Worm (Caenorhabditis elegans) whole organism, young adult: ENCODE measurements around the gene ugt-5.
A peak's percentile ranks its signal among the peaks of the same experiment; 100 is the strongest.

ENCODE experiments used
- B0336.3 ChIP-seq: fragments of 200-800 bp; sonication (Bioruptor generic); IDR thresholded peaks from 2 replicates; pipeline ENCODE4 v1.3.6; 2022; ENCODE audit warnings: missing genetic modification characterization, missing compliant biosample characterization
- C06A6.2 ChIP-seq: fragments of 200-800 bp; sonication (Bioruptor generic); conservative IDR thresholded peaks from 2 replicates; pipeline ENCODE4 v1.3.6; 2022; ENCODE audit warnings: missing genetic modification characterization, missing compliant biosample characterization
- D2030.7 ChIP-seq: fragments of 200-800 bp; sonication (Bioruptor generic); IDR thresholded peaks from 2 replicates; pipeline ENCODE4 v1.3.6; 2022; ENCODE audit warnings: missing genetic modification reagents, missing genetic modification characterization, missing compliant biosample characterization
- F33H1.4 ChIP-seq: fragments of 200-800 bp; sonication (Bioruptor generic); IDR thresholded peaks from 2 replicates; pipeline ENCODE4 v1.3.6; 2022; ENCODE audit warnings: missing genetic modification reagents, missing genetic modification characterization, missing compliant biosample characterization
- F37B4.10 ChIP-seq: fragments of 200-800 bp; sonication (Bioruptor generic); IDR thresholded peaks from 2 replicates; pipeline ENCODE4 v1.3.6; 2022; ENCODE audit warnings: missing genetic modification characterization, missing compliant biosample characterization
- K11D2.4 ChIP-seq: fragments of 200-800 bp; sonication (Bioruptor generic); IDR thresholded peaks from 2 replicates; pipeline ENCODE4 v1.3.6; 2022; ENCODE audit warnings: missing genetic modification reagents, missing genetic modification characterization, missing compliant biosample characterization
- K12H6.12 ChIP-seq: fragments of 200-800 bp; sonication (Bioruptor generic); optimal IDR thresholded peaks from 2 replicates; lab custom pipeline; 2018; ENCODE audit warnings: mild to moderate bottlenecking, missing genetic modification characterization, missing compliant biosample characterization
- T26A5.8 ChIP-seq: sonication (generic microtip); optimal IDR thresholded peaks from 2 replicates; lab custom pipeline; 2016; ENCODE audit warnings: missing genetic modification characterization, missing compliant biosample characterization
- Y67H2A.10 ChIP-seq: fragments of 200-800 bp; sonication (Bioruptor generic); conservative IDR thresholded peaks from 2 replicates; pipeline ENCODE4 v1.3.6; 2022; ENCODE audit warnings: missing genetic modification reagents, missing genetic modification characterization, missing compliant biosample characterization
- Y79H2A.3 ChIP-seq: fragments of 200-800 bp; sonication (Bioruptor generic); conservative IDR thresholded peaks from 2 replicates; pipeline ENCODE4 v1.3.6; 2022; ENCODE audit warnings: missing genetic modification reagents, missing genetic modification characterization, missing compliant biosample characterization
- Y95B8A.8 ChIP-seq: fragments of 200-800 bp; sonication (Bioruptor generic); IDR thresholded peaks from 2 replicates; pipeline ENCODE4 v1.3.6; 2022; ENCODE audit warnings: missing genetic modification reagents, missing genetic modification characterization, missing compliant biosample characterization
- akir-1 ChIP-seq: fragments of 200-800 bp; sonication (Bioruptor generic); optimal IDR thresholded peaks from 2 replicates; lab custom pipeline; 2018; ENCODE audit warnings: mild to moderate bottlenecking, missing genetic modification characterization, moderate library complexity, missing compliant biosample characterization
- ccch-3 ChIP-seq: fragments of 200-800 bp; sonication (Bioruptor generic); optimal IDR thresholded peaks from 2 replicates; lab custom pipeline; 2018; ENCODE audit warnings: mild to moderate bottlenecking, missing genetic modification characterization, missing compliant biosample characterization
- cebp-2 ChIP-seq: fragments of 200-800 bp; sonication (Bioruptor generic); IDR thresholded peaks from 2 replicates; pipeline ENCODE4 v1.3.6; 2022; ENCODE audit warnings: missing genetic modification characterization, missing compliant biosample characterization
- ceh-58 ChIP-seq: fragments of 200-800 bp; sonication (Bioruptor generic); IDR thresholded peaks from 2 replicates; pipeline ENCODE4 v1.3.6; 2022; ENCODE audit warnings: missing genetic modification characterization, missing compliant biosample characterization
- dox-1 ChIP-seq: fragments of 200-800 bp; sonication (Bioruptor generic); IDR thresholded peaks from 2 replicates; pipeline ENCODE4 v1.3.6; 2022; ENCODE audit warnings: missing genetic modification reagents, missing genetic modification characterization, missing compliant biosample characterization
- efl-1 ChIP-seq: fragments of 150-350 bp; optimal IDR thresholded peaks from 2 replicates; lab custom pipeline; 2014; ENCODE audit warnings: missing biosample characterization, missing genetic modification reagents, missing genetic modification characterization
- egl-44 ChIP-seq: fragments of 200-800 bp; sonication (Bioruptor generic); IDR thresholded peaks from 2 replicates; pipeline ENCODE4 v1.3.6; 2022; ENCODE audit warnings: missing genetic modification reagents, missing genetic modification characterization, missing compliant biosample characterization
- egrh-3 ChIP-seq: fragments of 200-800 bp; sonication (Bioruptor generic); IDR thresholded peaks from 2 replicates; pipeline ENCODE4 v1.3.6; 2022; ENCODE audit warnings: missing genetic modification reagents, missing genetic modification characterization, missing compliant biosample characterization
- ets-4 ChIP-seq: fragments of 200-800 bp; sonication (Bioruptor generic); optimal IDR thresholded peaks from 2 replicates; lab custom pipeline; 2018; ENCODE audit warnings: mild to moderate bottlenecking, missing genetic modification characterization, missing compliant biosample characterization
- gei-17 ChIP-seq: fragments of 200-800 bp; sonication (Bioruptor generic); optimal IDR thresholded peaks from 2 replicates; lab custom pipeline; 2018; ENCODE audit warnings: mild to moderate bottlenecking, missing genetic modification characterization, missing compliant biosample characterization
- lag-1 ChIP-seq: fragments of 200-800 bp; sonication (Bioruptor generic); IDR thresholded peaks from 2 replicates; pipeline ENCODE4 v1.3.6; 2022; ENCODE audit warnings: missing genetic modification reagents, missing genetic modification characterization, missing compliant biosample characterization
- let-607 ChIP-seq, 2 experiments: fragments of 200-800 bp in 1 of 2; sonication (Bioruptor generic) in 1 of 2; sonication (generic microtip) in 1 of 2; optimal IDR thresholded peaks; 2 replicates each; lab custom pipeline; 2016 to 2018; ENCODE audit warnings: mild to moderate bottlenecking in 2 of 2, missing compliant biosample characterization in 2 of 2, missing genetic modification characterization in 2 of 2, moderate library complexity in 2 of 2, missing genotype in 1 of 2
- lin-35 ChIP-seq, 3 experiments: fragments of 150-350 bp in 2 of 3; sonication (generic microtip) in 1 of 3; optimal IDR thresholded peaks; 2 replicates each; lab custom pipeline; 2014 to 2018; ENCODE audit warnings: missing biosample characterization in 3 of 3, missing genetic modification characterization in 3 of 3, missing genetic modification reagents in 3 of 3
- lin-54 ChIP-seq: fragments of 200-800 bp; sonication (Bioruptor generic); optimal IDR thresholded peaks from 2 replicates; lab custom pipeline; 2018; ENCODE audit warnings: mild to moderate bottlenecking, missing genetic modification characterization, missing compliant biosample characterization
- nhr-80 ChIP-seq: sonication (generic microtip); optimal IDR thresholded peaks from 2 replicates; lab custom pipeline; 2016; ENCODE audit warnings: missing genetic modification characterization, missing compliant biosample characterization
- rec-8 ChIP-seq, 2 experiments: sonication (generic microtip); optimal IDR thresholded peaks; 2 replicates each; lab custom pipeline; 2016; ENCODE audit warnings: mild to moderate bottlenecking in 2 of 2, missing genetic modification characterization in 2 of 2, missing genetic modification reagents in 2 of 2, missing genotype in 2 of 2, missing biosample characterization in 1 of 2, missing compliant biosample characterization in 1 of 2, moderate library complexity in 1 of 2
- sea-2 ChIP-seq: fragments of 200-800 bp; sonication (Bioruptor generic); IDR thresholded peaks from 2 replicates; pipeline ENCODE4 v1.3.6; 2022; ENCODE audit warnings: missing genetic modification characterization, missing compliant biosample characterization
- snpc-1.1 ChIP-seq: sonication (generic microtip); optimal IDR thresholded peaks from 2 replicates; lab custom pipeline; 2017; ENCODE audit warnings: missing genetic modification characterization, mild to moderate bottlenecking, missing compliant biosample characterization, antibody characterized with exemption, moderate library complexity, missing genotype, missing genetic modification reagents; ENCODE audit not compliant: insufficient read depth
- tlf-1 ChIP-seq: fragments of 200-800 bp; sonication (Bioruptor generic); optimal IDR thresholded peaks from 2 replicates; lab custom pipeline; 2018; ENCODE audit warnings: mild to moderate bottlenecking, missing genetic modification characterization, missing compliant biosample characterization
- zfh-2 ChIP-seq: fragments of 200-800 bp; sonication (Bioruptor generic); conservative IDR thresholded peaks from 2 replicates; pipeline ENCODE4 v1.3.6; 2022; ENCODE audit warnings: missing genetic modification reagents, missing genetic modification characterization, missing compliant biosample characterization
- zim-3 ChIP-seq: sonication (generic microtip); optimal IDR thresholded peaks from 2 replicates; lab custom pipeline; 2017; ENCODE audit warnings: mild to moderate bottlenecking, missing genetic modification characterization, moderate library complexity, missing compliant biosample characterization
- ztf-22 ChIP-seq: fragments of 200-800 bp; sonication (Bioruptor generic); optimal IDR thresholded peaks from 2 replicates; lab custom pipeline; 2018; ENCODE audit warnings: mild to moderate bottlenecking, missing genetic modification characterization, moderate library complexity, missing compliant biosample characterization
- ztf-3 ChIP-seq: fragments of 200-800 bp; sonication (Bioruptor generic); optimal IDR thresholded peaks from 2 replicates; lab custom pipeline; 2018; ENCODE audit warnings: mild to moderate bottlenecking, missing genetic modification characterization, missing compliant biosample characterization

The ugt-5 gene

DNA sequence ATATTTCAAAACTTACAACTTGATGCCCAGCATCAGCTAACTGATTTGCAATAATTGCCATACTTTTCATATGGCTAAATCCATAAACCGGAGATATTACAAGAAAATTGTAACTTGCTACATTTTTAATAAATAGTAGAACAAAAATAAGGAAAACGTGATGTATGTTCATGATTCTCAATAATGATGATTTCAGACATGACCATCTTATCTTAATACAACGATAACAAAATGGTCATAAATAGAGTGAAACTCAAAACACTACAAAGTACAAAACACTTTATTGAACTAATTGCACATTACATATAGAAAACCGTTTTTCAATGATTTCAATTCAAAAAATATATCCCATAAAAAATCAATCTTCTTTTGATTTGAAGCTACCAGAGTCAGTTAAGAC lies at the start of gene ugt-5:
TSS of gene ugt-5 (minus strand) at position 214 of the 400 bp plus-strand sequence.
- TF ChIP-seq nhr-80 (peak; percentile 22), rec-8 (tag; optimal IDR thresholded peaks at IDR 0.05; lab: Kevin White, UChicago) (no peak)

ce11 chrV:12835388-12835787 lies 42.6 kb upstream of the ugt-5 start, which contains the start of gene C44H9.4:
Gene C44H9.4 (plus strand): TSS chrV:12835688.
- TF ChIP-seq T26A5.8 (tag; lab: Kevin White, UChicago), result no peak
- TF ChIP-seq rec-8 (tag; optimal IDR thresholded peaks at IDR 0.05; lab: Kevin White, UChicago), result no peak
- no peak for TF ChIP-seq snpc-1.1

DNA sequence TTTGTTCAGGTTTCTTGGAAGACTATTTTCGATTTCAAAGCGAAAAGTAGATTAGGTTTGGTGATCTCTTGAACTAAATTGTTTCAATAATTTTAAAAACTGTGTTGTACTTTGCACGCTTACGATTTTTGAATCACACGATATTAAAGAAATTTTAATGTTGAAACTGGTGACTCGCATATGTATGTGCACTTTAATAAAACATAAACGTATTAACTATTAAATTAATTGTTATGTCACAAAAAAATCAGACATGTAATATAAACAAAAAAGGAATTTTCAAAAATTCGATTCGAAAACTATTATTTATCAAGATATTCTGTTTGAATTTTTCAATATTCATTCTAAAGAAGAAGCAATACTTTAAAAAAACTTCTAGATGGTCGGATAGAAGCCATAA lies 34.5 kb upstream of the ugt-5 start, which contains the start of gene ugt-15:
TSS of gene ugt-15 (plus strand) at position 301 of the 400 bp plus-strand sequence.
- TF ChIP-seq nhr-80 (peak; percentile 18), F37B4.10 (no peak), lin-35 (GFP tag; optimal IDR thresholded peaks at IDR 0.05; lab: Kevin White, UChicago) (no peak), tlf-1 (GFP tag; lab: Kevin White, UChicago) (no peak)
- TF ChIP-seq, all 124 proteins: peak for 1

- TF ChIP-seq Y67H2A.10 (GFP tag; lab: Robert Waterston, UW) (no peak), nhr-80 (peak; percentile 51)
Measured at ce11 chrV:12824777-12825176, 32.0 kb upstream of the ugt-5 start, which contains the start of gene ugt-16. Gene ugt-16 (plus strand): TSS chrV:12825024.

ce11 chrV:12822065-12822464 lies 29.3 kb upstream of the ugt-5 start:
- TF ChIP-seq Y95B8A.8 (GFP tag; lab: Robert Waterston, UW), result no peak
- TF ChIP-seq nhr-80, result peak; percentile 46

- TF ChIP-seq gei-17 (GFP tag; lab: Kevin White, UChicago) (no peak), nhr-80 (peak; percentile 5)
Measured at ce11 chrV:12819792-12820453, 27.2 kb upstream of the ugt-5 start, which contains the start of the genes ZC443.4 and ugt-18. Gene ZC443.4 (minus strand): TSS chrV:12819886. Gene ugt-18 (plus strand): TSS chrV:12820260.

DNA sequence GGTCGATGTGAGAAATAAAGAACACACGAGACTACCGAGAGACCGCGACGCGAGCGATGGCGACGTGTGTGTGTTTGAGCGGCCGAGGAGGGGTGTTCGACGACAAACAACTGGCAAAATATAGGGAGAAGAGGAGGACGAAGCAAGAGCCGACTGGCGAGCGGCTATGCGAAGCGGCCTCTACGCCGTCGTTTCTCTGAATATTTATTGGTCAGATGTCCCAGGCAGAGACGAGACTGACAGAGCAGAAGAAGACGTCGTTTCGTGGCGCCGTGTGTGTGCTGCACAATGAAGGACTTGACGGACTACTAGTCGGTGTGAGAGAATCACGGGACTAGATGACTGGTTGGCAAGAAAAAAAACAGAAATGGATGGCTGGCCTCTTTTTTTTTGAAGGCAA lies 26.4 kb upstream of the ugt-5 start:
- TF ChIP-seq K11D2.4 (GFP tag; lab: Robert Waterston, UW) (no peak), ets-4 (GFP tag; lab: Kevin White, UChicago) (no peak), D2030.7 (GFP tag; lab: Robert Waterston, UW) (no peak), cebp-2 (no peak), Y95B8A.8 (GFP tag; lab: Robert Waterston, UW) (no peak), ccch-3 (no peak), egrh-3 (no peak), lag-1 (no peak), lin-54 (GFP tag; lab: Kevin White, UChicago) (no peak), let-607 (tag; optimal IDR thresholded peaks at IDR 0.05; lab: Kevin White, UChicago) (no peak), F37B4.10 (no peak), B0336.3 (GFP tag; lab: Robert Waterston, UW) (no peak), rec-8 (tag; optimal IDR thresholded peaks at IDR 0.05; lab: Kevin White, UChicago) (no peak), ztf-3 (GFP tag; lab: Kevin White, UChicago) (no peak), ztf-22 (GFP tag; lab: Kevin White, UChicago) (no peak), akir-1 (GFP tag; lab: Kevin White, UChicago) (no peak), Y67H2A.10 (GFP tag; lab: Robert Waterston, UW) (no peak), dox-1 (0 out of 2 replicates have a peak, but pooled peaks have one; percentile 39), nhr-80 (no peak), efl-1 (GFP tag; lab: Kevin White, UChicago) (no peak), C06A6.2 (GFP tag; lab: Robert Waterston, UW) (no peak), ceh-58 (no peak), egl-44 (GFP tag; lab: Robert Waterston, UW) (no peak), Y79H2A.3 (GFP tag; lab: Robert Waterston, UW) (no peak), zim-3 (tag; lab: Kevin White, UChicago) (no peak), sea-2 (GFP tag; lab: Robert Waterston, UW) (no peak), tlf-1 (GFP tag; lab: Kevin White, UChicago) (no peak), F33H1.4 (GFP tag; lab: Robert Waterston, UW) (no peak), zfh-2 (GFP tag; lab: Robert Waterston, UW) (no peak), K12H6.12 (tag; lab: Kevin White, UChicago) (peak; percentile 64)
